Worm (Caenorhabditis elegans) whole organism, young adult: Measurements from ENCODE around the gene W10D9.3.
A peak's percentile ranks its signal among the peaks of the same experiment; 100 is the strongest.

Source experiments
- B0261.1 ChIP-seq: sonication (generic microtip); optimal IDR thresholded peaks from 2 replicates; lab custom pipeline; 2016; ENCODE audit warnings: mild to moderate bottlenecking, missing genetic modification characterization, moderate library complexity, missing compliant biosample characterization
- C06A6.2 ChIP-seq: fragments of 200-800 bp; sonication (Bioruptor generic); conservative IDR thresholded peaks from 2 replicates; pipeline ENCODE4 v1.3.6; 2022; ENCODE audit warnings: missing genetic modification characterization, missing compliant biosample characterization
- D2030.7 ChIP-seq: fragments of 200-800 bp; sonication (Bioruptor generic); IDR thresholded peaks from 2 replicates; pipeline ENCODE4 v1.3.6; 2022; ENCODE audit warnings: missing genetic modification reagents, missing genetic modification characterization, missing compliant biosample characterization
- F33H1.4 ChIP-seq: fragments of 200-800 bp; sonication (Bioruptor generic); IDR thresholded peaks from 2 replicates; pipeline ENCODE4 v1.3.6; 2022; ENCODE audit warnings: missing genetic modification reagents, missing genetic modification characterization, missing compliant biosample characterization
- F37B4.10 ChIP-seq: fragments of 200-800 bp; sonication (Bioruptor generic); IDR thresholded peaks from 2 replicates; pipeline ENCODE4 v1.3.6; 2022; ENCODE audit warnings: missing genetic modification characterization, missing compliant biosample characterization
- F52B5.7 ChIP-seq: sonication (generic microtip); optimal IDR thresholded peaks from 2 replicates; lab custom pipeline; 2016; ENCODE audit warnings: mild to moderate bottlenecking, missing genetic modification characterization, missing compliant biosample characterization
- F57C9.4 ChIP-seq: sonication (generic microtip); optimal IDR thresholded peaks from 2 replicates; lab custom pipeline; 2017; ENCODE audit warnings: mild to moderate bottlenecking, missing genetic modification characterization, missing compliant biosample characterization
- T07F8.4 ChIP-seq: sonication (generic microtip); optimal IDR thresholded peaks from 2 replicates; lab custom pipeline; 2016; ENCODE audit warnings: mild to moderate bottlenecking, missing genetic modification characterization, moderate library complexity, missing compliant biosample characterization
- Y53F4B.3 ChIP-seq: fragments of 200-800 bp; sonication (Bioruptor generic); IDR thresholded peaks from 2 replicates; pipeline ENCODE4 v1.3.6; 2022; ENCODE audit warnings: missing genetic modification reagents, missing genetic modification characterization, missing compliant biosample characterization
- Y56A3A.18 ChIP-seq: fragments of 200-800 bp; sonication (Bioruptor generic); IDR thresholded peaks from 2 replicates; pipeline ENCODE4 v1.3.6; 2022; ENCODE audit warnings: missing genetic modification reagents, missing genetic modification characterization, missing compliant biosample characterization
- aptf-2 ChIP-seq: fragments of 200-800 bp; sonication (Bioruptor generic); conservative IDR thresholded peaks from 2 replicates; pipeline ENCODE4 v1.3.6; 2022; ENCODE audit warnings: missing genetic modification reagents, missing genetic modification characterization, missing compliant biosample characterization
- aptf-3 ChIP-seq: fragments of 200-800 bp; sonication (Bioruptor generic); IDR thresholded peaks from 2 replicates; pipeline ENCODE4 v1.3.6; 2022; ENCODE audit warnings: missing genetic modification characterization, missing compliant biosample characterization
- atf-7 ChIP-seq: sonication (generic microtip); optimal IDR thresholded peaks from 2 replicates; lab custom pipeline; 2017; ENCODE audit warnings: mild to moderate bottlenecking, missing genetic modification characterization, missing compliant biosample characterization
- attf-6 ChIP-seq: fragments of 200-800 bp; sonication (Bioruptor generic); IDR thresholded peaks from 2 replicates; pipeline ENCODE4 v1.3.6; 2022; ENCODE audit warnings: missing genetic modification reagents, missing genetic modification characterization, missing compliant biosample characterization
- ccch-3 ChIP-seq: fragments of 200-800 bp; sonication (Bioruptor generic); optimal IDR thresholded peaks from 2 replicates; lab custom pipeline; 2018; ENCODE audit warnings: mild to moderate bottlenecking, missing genetic modification characterization, missing compliant biosample characterization
- ceh-27 ChIP-seq: fragments of 200-800 bp; sonication (Bioruptor generic); optimal IDR thresholded peaks from 2 replicates; lab custom pipeline; 2018; ENCODE audit warnings: mild to moderate bottlenecking, missing genetic modification characterization, moderate library complexity, missing compliant biosample characterization
- ceh-40 ChIP-seq: fragments of 200-800 bp; sonication (Bioruptor generic); IDR thresholded peaks from 2 replicates; pipeline ENCODE4 v1.3.6; 2022; ENCODE audit warnings: missing genetic modification characterization, missing compliant biosample characterization
- chd-7 ChIP-seq: sonication (generic microtip); optimal IDR thresholded peaks from 2 replicates; lab custom pipeline; 2016; ENCODE audit warnings: mild to moderate bottlenecking, missing genetic modification characterization, moderate library complexity, missing compliant biosample characterization
- die-1 ChIP-seq: sonication (generic microtip); optimal IDR thresholded peaks from 2 replicates; lab custom pipeline; 2016; ENCODE audit warnings: missing genotype, mild to moderate bottlenecking, missing genetic modification characterization, missing compliant biosample characterization
- dpl-1 ChIP-seq: fragments of 150-350 bp; optimal IDR thresholded peaks from 2 replicates; lab custom pipeline; 2014; ENCODE audit warnings: missing biosample characterization, missing genetic modification reagents, missing genetic modification characterization
- efl-1 ChIP-seq: fragments of 150-350 bp; optimal IDR thresholded peaks from 2 replicates; lab custom pipeline; 2014; ENCODE audit warnings: missing biosample characterization, missing genetic modification reagents, missing genetic modification characterization
- egl-18 ChIP-seq: fragments of 200-800 bp; sonication (Bioruptor generic); IDR thresholded peaks from 2 replicates; pipeline ENCODE4 v1.3.6; 2022; ENCODE audit warnings: missing genetic modification reagents, missing genetic modification characterization, missing compliant biosample characterization
- fkh-3 ChIP-seq: sonication (generic microtip); optimal IDR thresholded peaks from 2 replicates; lab custom pipeline; 2016; ENCODE audit warnings: mild to moderate bottlenecking, missing genetic modification characterization, missing compliant biosample characterization
- gei-17 ChIP-seq: fragments of 200-800 bp; sonication (Bioruptor generic); optimal IDR thresholded peaks from 2 replicates; lab custom pipeline; 2018; ENCODE audit warnings: mild to moderate bottlenecking, missing genetic modification characterization, missing compliant biosample characterization
- hlh-26 ChIP-seq: fragments of 200-800 bp; sonication (Bioruptor generic); conservative IDR thresholded peaks from 2 replicates; pipeline ENCODE4 v1.3.6; 2022; ENCODE audit warnings: missing genetic modification reagents, missing genetic modification characterization, missing compliant biosample characterization
- hmg-20 ChIP-seq: fragments of 200-800 bp; sonication (Bioruptor generic); IDR thresholded peaks from 2 replicates; pipeline ENCODE4 v1.3.6; 2022; ENCODE audit warnings: missing genetic modification reagents, missing genetic modification characterization, missing compliant biosample characterization
- let-607 ChIP-seq, 2 experiments: fragments of 200-800 bp in 1 of 2; sonication (Bioruptor generic) in 1 of 2; sonication (generic microtip) in 1 of 2; optimal IDR thresholded peaks; 2 replicates each; lab custom pipeline; 2016 to 2018; ENCODE audit warnings: mild to moderate bottlenecking in 2 of 2, missing compliant biosample characterization in 2 of 2, missing genetic modification characterization in 2 of 2, moderate library complexity in 2 of 2, missing genotype in 1 of 2
- lin-26 ChIP-seq: fragments of 200-800 bp; sonication (Bioruptor generic); IDR thresholded peaks from 2 replicates; pipeline ENCODE4 v1.3.6; 2022; ENCODE audit warnings: missing genetic modification reagents, missing genetic modification characterization, missing compliant biosample characterization
- lin-40 ChIP-seq: sonication (generic microtip); optimal IDR thresholded peaks from 2 replicates; lab custom pipeline; 2016; ENCODE audit warnings: missing genetic modification characterization, mild to moderate bottlenecking, missing compliant biosample characterization, missing genotype, missing genetic modification reagents
- lsl-1 ChIP-seq: fragments of 200-800 bp; sonication (Bioruptor generic); optimal IDR thresholded peaks from 2 replicates; lab custom pipeline; 2018; ENCODE audit warnings: mild to moderate bottlenecking, missing genetic modification characterization, moderate library complexity, missing compliant biosample characterization
- madf-3 ChIP-seq: fragments of 200-800 bp; sonication (Bioruptor generic); IDR thresholded peaks from 2 replicates; pipeline ENCODE4 v1.3.6; 2022; ENCODE audit warnings: missing genetic modification reagents, missing genetic modification characterization, missing compliant biosample characterization
- mel-28 ChIP-seq: sonication (generic microtip); optimal IDR thresholded peaks from 2 replicates; lab custom pipeline; 2016; ENCODE audit warnings: borderline replicate concordance, mild to moderate bottlenecking, missing genetic modification characterization, missing compliant biosample characterization
- mxl-1 ChIP-seq: sonication (generic microtip); optimal IDR thresholded peaks from 2 replicates; lab custom pipeline; 2016; ENCODE audit warnings: missing genetic modification characterization, missing compliant biosample characterization
- nfya-1 ChIP-seq: sonication (generic microtip); optimal IDR thresholded peaks from 2 replicates; lab custom pipeline; 2017; ENCODE audit warnings: antibody characterized with exemption, missing compliant biosample characterization, missing genetic modification characterization, borderline replicate concordance; ENCODE audit not compliant: insufficient read depth
- pha-4 ChIP-seq: fragments of 150-350 bp; sonication (generic microtip); optimal IDR thresholded peaks from 2 replicates; lab custom pipeline; 2014; ENCODE audit warnings: missing biosample characterization, missing genetic modification reagents, missing genetic modification characterization
- repo-1 ChIP-seq: sonication (generic microtip); optimal IDR thresholded peaks from 2 replicates; lab custom pipeline; 2017; ENCODE audit warnings: mild to moderate bottlenecking, missing genetic modification characterization, missing compliant biosample characterization
- sdz-38 ChIP-seq: sonication (generic microtip); optimal IDR thresholded peaks from 2 replicates; lab custom pipeline; 2016; ENCODE audit warnings: missing genotype, missing genetic modification characterization, missing compliant biosample characterization
- snpc-1.3 ChIP-seq: sonication (generic microtip); optimal IDR thresholded peaks from 2 replicates; lab custom pipeline; 2017; ENCODE audit warnings: missing genetic modification characterization, mild to moderate bottlenecking, missing compliant biosample characterization, antibody characterized with exemption, moderate library complexity, missing genotype, missing genetic modification reagents; ENCODE audit not compliant: insufficient read depth
- snpc-4 ChIP-seq, 5 experiments: fragments of 150-350 bp in 1 of 5; sonication (generic microtip) in 4 of 5; optimal IDR thresholded peaks; 2 replicates each; lab custom pipeline; 2014 to 2018; ENCODE audit warnings: missing genetic modification characterization in 5 of 5, missing biosample characterization in 3 of 5, antibody characterized with exemption in 2 of 5, mild to moderate bottlenecking in 2 of 5, missing compliant biosample characterization in 2 of 5, missing genotype in 2 of 5, moderate library complexity in 2 of 5, missing genetic modification reagents in 1 of 5
- somi-1 ChIP-seq: fragments of 200-800 bp; sonication (Bioruptor generic); optimal IDR thresholded peaks from 2 replicates; lab custom pipeline; 2018; ENCODE audit warnings: mild to moderate bottlenecking, missing genetic modification characterization, missing compliant biosample characterization
- sptf-2 ChIP-seq: fragments of 200-800 bp; sonication (Bioruptor generic); optimal IDR thresholded peaks from 2 replicates; lab custom pipeline; 2018; ENCODE audit warnings: mild to moderate bottlenecking, missing genetic modification characterization, missing compliant biosample characterization
- tbx-9 ChIP-seq: sonication (generic microtip); optimal IDR thresholded peaks from 2 replicates; lab custom pipeline; 2016; ENCODE audit warnings: borderline replicate concordance, missing genetic modification characterization, inconsistent platforms, missing compliant biosample characterization
- tlf-1 ChIP-seq: fragments of 200-800 bp; sonication (Bioruptor generic); optimal IDR thresholded peaks from 2 replicates; lab custom pipeline; 2018; ENCODE audit warnings: mild to moderate bottlenecking, missing genetic modification characterization, missing compliant biosample characterization
- unc-62 ChIP-seq: fragments of 150-350 bp; optimal IDR thresholded peaks from 2 replicates; lab custom pipeline; 2014; ENCODE audit warnings: missing biosample characterization, missing genetic modification reagents, missing genetic modification characterization
- xnd-1 ChIP-seq: sonication (generic microtip); optimal IDR thresholded peaks from 2 replicates; lab custom pipeline; 2016; ENCODE audit warnings: missing genotype, missing genetic modification reagents, missing genetic modification characterization, missing compliant biosample characterization
- zim-3 ChIP-seq: sonication (generic microtip); optimal IDR thresholded peaks from 2 replicates; lab custom pipeline; 2017; ENCODE audit warnings: mild to moderate bottlenecking, missing genetic modification characterization, moderate library complexity, missing compliant biosample characterization
- ztf-25 ChIP-seq: fragments of 200-800 bp; sonication (Bioruptor generic); IDR thresholded peaks from 2 replicates; pipeline ENCODE4 v1.3.6; 2022; ENCODE audit warnings: missing genetic modification reagents, missing genetic modification characterization, missing compliant biosample characterization
- ztf-26 ChIP-seq: sonication (generic microtip); optimal IDR thresholded peaks from 2 replicates; lab custom pipeline; 2017; ENCODE audit warnings: missing genetic modification characterization, missing compliant biosample characterization
- ztf-6 ChIP-seq: fragments of 200-800 bp; sonication (Bioruptor generic); IDR thresholded peaks from 2 replicates; pipeline ENCODE4 v1.3.6; 2022; ENCODE audit warnings: missing genetic modification reagents, missing genetic modification characterization, missing compliant biosample characterization

Gene W10D9.3

ce11 chrII:410832-411231 lies 49.9 kb downstream of the W10D9.3 start, which contains the start of the genes dnsn-1 and C24H12.4 (continued):
- TF ChIP-seq madf-3 (GFP tag; lab: Robert Waterston, UW) (no peak), hmg-20 (GFP tag; lab: Robert Waterston, UW) (peak; percentile 58; the same call in 1 of the 2 replicates), somi-1 (GFP tag; lab: Kevin White, UChicago) (no peak), aptf-3 (no peak), F33H1.4 (peak; percentile 68), ztf-25 (no peak), attf-6 (GFP tag; lab: Robert Waterston, UW) (no peak), atf-7 (tag; lab: Kevin White, UChicago) (peak; percentile 20), ceh-27 (GFP tag; lab: Kevin White, UChicago) (no peak), lin-40 (peak; percentile 92), xnd-1 (tag; lab: Kevin White, UChicago) (peak; percentile 44), egl-18 (no peak), aptf-2 (no peak), lsl-1 (GFP tag; lab: Kevin White, UChicago) (peak; percentile 64), F57C9.4 (tag; lab: Kevin White, UChicago) (no peak), tbx-9 (no peak), snpc-4 (GFP tag; optimal IDR thresholded peaks at IDR 0.05; lab: Kevin White, UChicago) (peak; percentile 67), snpc-4 (tag; optimal IDR thresholded peaks at IDR 0.05; lab: Kevin White, UChicago) (peak; percentile 58 to 83 (median 69)), lin-26 (GFP tag; lab: Robert Waterston, UW) (no peak), snpc-1.3 (peak; percentile 77), fkh-3 (tag; lab: Kevin White, UChicago) (no peak), let-607 (tag; optimal IDR thresholded peaks at IDR 0.05; lab: Kevin White, UChicago) (peak in 1 of 2 experiments; percentile 57), D2030.7 (GFP tag; lab: Robert Waterston, UW) (peak; percentile 72), Y53F4B.3 (no peak), F37B4.10 (GFP tag; lab: Robert Waterston, UW) (no peak), mel-28 (tag; lab: Kevin White, UChicago) (no peak), B0261.1 (tag; lab: Kevin White, UChicago) (no peak), chd-7 (tag; lab: Kevin White, UChicago) (no peak), sdz-38 (no peak), tlf-1 (GFP tag; lab: Kevin White, UChicago) (peak; percentile 80), mxl-1 (tag; lab: Kevin White, UChicago) (no peak), pha-4 (tag; lab: Kevin White, UChicago) (peak; percentile 87), ccch-3 (no peak), sptf-2 (GFP tag; lab: Kevin White, UChicago) (no peak), zim-3 (tag; lab: Kevin White, UChicago) (no peak), hlh-26 (GFP tag; lab: Robert Waterston, UW) (no peak), efl-1 (peak; percentile 84), unc-62 (GFP tag; lab: Kevin White, UChicago) (no peak), nfya-1 (no peak), repo-1 (tag; lab: Kevin White, UChicago) (peak; percentile 63), gei-17 (peak; percentile 67), ceh-40 (GFP tag; lab: Robert Waterston, UW) (no peak), C06A6.2 (GFP tag; lab: Robert Waterston, UW) (peak; percentile 48; the same call in 1 of the 2 replicates), F52B5.7 (no peak), ztf-26 (tag; lab: Kevin White, UChicago) (peak; percentile 43), die-1 (tag; lab: Kevin White, UChicago) (no peak), T07F8.4 (tag; lab: Kevin White, UChicago) (no peak), Y56A3A.18 (GFP tag; lab: Robert Waterston, UW) (no peak), ztf-6 (GFP tag; lab: Robert Waterston, UW) (no peak), dpl-1 (GFP tag; lab: Kevin White, UChicago) (peak; percentile 70)
